Fruit fly (Drosophila melanogaster) whole organism, adult: ENCODE measurements around the gene Adsl.
A peak's percentile ranks its signal among the peaks of the same experiment; 100 is the strongest.

ENCODE experiments used
- CG14711 ChIP-seq: fragments of 200-800 bp; sonication (Bioruptor generic); optimal IDR thresholded peaks from 2 replicates; lab custom pipeline; 2018; ENCODE audit warnings: missing biosample characterization, mild to moderate bottlenecking, missing genetic modification characterization, moderate library complexity
- CG33017 ChIP-seq: fragments of 200-800 bp; sonication (Bioruptor generic); optimal IDR thresholded peaks from 2 replicates; lab custom pipeline; 2018; ENCODE audit warnings: missing biosample characterization, mild to moderate bottlenecking, missing genetic modification characterization, moderate library complexity
- CG5204 ChIP-seq: fragments of 200-800 bp; sonication (Bioruptor generic); optimal IDR thresholded peaks from 2 replicates; lab custom pipeline; 2016; ENCODE audit warnings: missing biosample characterization, missing genetic modification characterization
- CG7045 ChIP-seq: fragments of 200-800 bp; sonication (Bioruptor generic); optimal IDR thresholded peaks from 2 replicates; lab custom pipeline; 2017; ENCODE audit warnings: missing biosample characterization, mild to moderate bottlenecking, missing genetic modification characterization
- Clk ChIP-seq: fragments of 200-800 bp; sonication (Bioruptor generic); optimal IDR thresholded peaks from 2 replicates; lab custom pipeline; 2017; ENCODE audit warnings: missing biosample characterization, missing genetic modification characterization
- bab1 ChIP-seq: fragments of 200-800 bp; sonication (Bioruptor generic); optimal IDR thresholded peaks from 3 replicates; lab custom pipeline; 2019; ENCODE audit warnings: missing biosample characterization, mild to moderate bottlenecking, missing genetic modification characterization, moderate library complexity
- cnc ChIP-seq, 2 experiments: fragments of >200 bp; optimal IDR thresholded peaks; 2 replicates each; lab custom pipeline; 2017
- kay ChIP-seq: fragments of 200-800 bp; sonication (Bioruptor generic); peaks from one replicate; lab custom pipeline; 2016; ENCODE audit warnings: missing biosample characterization, missing genetic modification characterization, borderline replicate concordance
- ovo ChIP-seq: fragments of 200-800 bp; sonication (Bioruptor generic); optimal IDR thresholded peaks from 2 replicates; lab custom pipeline; 2016; ENCODE audit warnings: missing biosample characterization, missing genetic modification characterization
- pad ChIP-seq: fragments of 200-800 bp; sonication (Bioruptor generic); optimal IDR thresholded peaks from 3 replicates; lab custom pipeline; 2017; ENCODE audit warnings: missing biosample characterization, missing genetic modification characterization, mild to moderate bottlenecking, moderate library complexity, missing genetic modification reagents
- tj ChIP-seq: fragments of 200-800 bp; sonication (Bioruptor generic); optimal IDR thresholded peaks from 3 replicates; lab custom pipeline; 2017; ENCODE audit warnings: missing biosample characterization, mild to moderate bottlenecking, missing genetic modification characterization, moderate library complexity
- toe ChIP-seq: fragments of 200-800 bp; sonication (Bioruptor generic); optimal IDR thresholded peaks from 2 replicates; lab custom pipeline; 2016; ENCODE audit warnings: missing biosample characterization, missing genetic modification characterization

DNA sequence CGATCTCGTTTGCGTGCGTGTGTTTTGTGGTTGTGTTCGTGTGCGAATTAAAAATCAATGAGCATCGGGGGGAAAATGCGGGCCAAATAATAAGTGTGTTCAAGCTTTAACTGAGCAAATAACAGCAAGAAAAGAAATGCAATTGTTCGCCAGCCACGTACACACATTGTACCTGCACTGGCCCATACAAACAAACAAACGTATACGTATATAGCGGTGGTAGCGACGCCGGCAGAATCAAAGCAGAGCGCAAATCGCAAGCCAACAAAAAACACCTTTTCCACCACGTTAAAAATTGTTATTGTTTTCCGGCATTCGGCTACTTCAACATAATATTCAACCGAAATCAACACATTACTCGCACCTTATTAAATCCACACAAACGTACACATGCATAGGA, 33.6 kb upstream of the Adsl start:
- no peak for TF ChIP-seq cnc (optimal IDR thresholded peaks at IDR 0.05; lab: Kevin White, UChicago)
- TF ChIP-seq CG14711 (tag; lab: Kevin White, UChicago) = no peak
- peak; percentile 1 for TF ChIP-seq pad (GFP tag; lab: Kevin White, UChicago)
- no peak for TF ChIP-seq toe (GFP tag; lab: Kevin White, UChicago)
- no peak for TF ChIP-seq CG33017 (tag; lab: Kevin White, UChicago)
- TF ChIP-seq CG5204 (GFP tag; lab: Kevin White, UChicago) = no peak
- peak; percentile 37 for TF ChIP-seq tj (GFP tag; lab: Kevin White, UChicago)
- no peak for TF ChIP-seq CG7045
- no peak for TF ChIP-seq Clk
- TF ChIP-seq bab1 (GFP tag; lab: Kevin White, UChicago) = no peak
- no peak for TF ChIP-seq kay
- peak; percentile 7 for TF ChIP-seq ovo (GFP tag; lab: Kevin White, UChicago)
